Fruit fly (Drosophila melanogaster) whole organism: ENCODE results near the gene CG46059.

Experiments
- CG8478 ChIP-seq: fragments of >200 bp; optimal IDR thresholded peaks from 2 replicates; lab custom pipeline; 2018; ENCODE audit warnings: inconsistent platforms
- Dll ChIP-seq: fragments of >200 bp; optimal IDR thresholded peaks from 2 replicates; lab custom pipeline; 2017

DNA sequence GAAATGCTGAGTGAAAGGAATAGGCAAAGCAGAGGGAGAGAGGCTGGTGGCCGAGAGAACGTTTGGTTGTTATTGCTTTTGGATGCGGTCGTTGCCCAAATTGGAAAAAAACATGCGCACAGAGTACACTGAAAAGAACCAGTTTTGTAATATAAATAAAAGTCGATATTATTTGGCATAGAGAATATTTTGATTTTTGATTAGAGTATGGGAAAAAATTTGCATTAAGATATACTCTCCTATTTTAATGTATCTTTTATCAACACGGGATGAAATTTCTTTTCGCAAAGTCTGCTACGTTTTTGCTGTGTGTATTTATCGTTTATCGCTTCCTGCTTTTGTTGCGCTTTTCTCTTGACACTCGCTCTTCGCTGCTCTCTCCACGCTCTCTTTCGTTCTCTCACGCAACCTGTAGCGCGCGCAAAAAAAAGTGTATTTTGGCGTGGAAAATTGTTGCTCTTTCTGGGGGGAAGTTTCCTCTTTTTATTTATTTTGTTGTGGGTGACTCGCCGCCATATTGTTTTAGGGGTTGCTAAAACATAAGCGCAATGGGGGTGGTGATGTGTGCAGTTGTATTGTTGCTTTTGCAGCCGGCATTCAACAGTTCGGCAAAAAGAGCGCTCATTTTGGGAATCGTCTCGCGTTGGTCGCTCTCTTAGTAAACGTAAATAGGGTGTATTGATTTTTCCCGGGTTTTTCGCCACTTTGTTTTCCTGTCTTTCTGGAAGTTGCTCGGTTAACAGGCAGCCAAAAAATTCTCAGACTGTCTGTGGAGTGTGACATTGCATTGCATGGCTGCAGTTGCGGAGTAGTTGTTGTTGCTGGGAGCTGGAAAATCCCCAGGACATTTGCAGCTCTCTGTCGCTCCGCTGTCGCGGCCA is 18.4 kb downstream of the CG46059 start:
- TF ChIP-seq Dll, result no peak
- no peak for TF ChIP-seq CG8478 (lab: Kevin White, UChicago)
